Worm (Caenorhabditis elegans) whole organism, late embryonic: ENCODE data around the gene coh-3.

Experiments
- C38D4.7 ChIP-seq: fragments of 200-800 bp; sonication (Bioruptor generic); optimal IDR thresholded peaks from 2 replicates; lab custom pipeline; 2018; ENCODE audit warnings: mild to moderate bottlenecking, missing genetic modification characterization, moderate library complexity, missing compliant biosample characterization
- K09A11.1 ChIP-seq: sonication (generic microtip); optimal IDR thresholded peaks from 2 replicates; lab custom pipeline; 2017; ENCODE audit warnings: antibody characterized with exemption, mild to moderate bottlenecking, missing genetic modification characterization, missing compliant biosample characterization; ENCODE audit not compliant: insufficient read depth
- Y22D7AL.16 ChIP-seq: sonication (generic microtip); optimal IDR thresholded peaks from 2 replicates; lab custom pipeline; 2016; ENCODE audit warnings: missing genetic modification characterization, missing compliant biosample characterization
- ahr-1 ChIP-seq: sonication (generic microtip); optimal IDR thresholded peaks from 2 replicates; lab custom pipeline; 2016; ENCODE audit warnings: missing genetic modification characterization, missing compliant biosample characterization
- ceh-14 ChIP-seq: sonication (generic microtip); optimal IDR thresholded peaks from 2 replicates; lab custom pipeline; 2016; ENCODE audit warnings: missing genotype, missing genetic modification characterization, missing compliant biosample characterization
- ceh-18 ChIP-seq: sonication (generic microtip); optimal IDR thresholded peaks from 2 replicates; lab custom pipeline; 2016; ENCODE audit warnings: missing genetic modification characterization, missing compliant biosample characterization
- ceh-2 ChIP-seq: sonication (generic microtip); optimal IDR thresholded peaks from 2 replicates; lab custom pipeline; 2016; ENCODE audit warnings: missing genotype, missing genetic modification characterization, missing compliant biosample characterization
- ceh-22 ChIP-seq: sonication (generic microtip); optimal IDR thresholded peaks from 2 replicates; lab custom pipeline; 2017; ENCODE audit warnings: missing biosample characterization, missing genetic modification characterization
- ceh-24 ChIP-seq: sonication (generic microtip); optimal IDR thresholded peaks from 2 replicates; lab custom pipeline; 2016; ENCODE audit warnings: mild to moderate bottlenecking, missing genetic modification characterization, missing compliant biosample characterization
- ceh-34 ChIP-seq: sonication (generic microtip); optimal IDR thresholded peaks from 2 replicates; lab custom pipeline; 2016; ENCODE audit warnings: mild to moderate bottlenecking, missing genetic modification characterization, missing compliant biosample characterization
- ceh-6 ChIP-seq: fragments of 200-800 bp; sonication (Bioruptor generic); optimal IDR thresholded peaks from 2 replicates; lab custom pipeline; 2018; ENCODE audit warnings: mild to moderate bottlenecking, missing genetic modification characterization, missing compliant biosample characterization
- che-1 ChIP-seq: sonication (generic microtip); optimal IDR thresholded peaks from 2 replicates; lab custom pipeline; 2016; ENCODE audit warnings: mild to moderate bottlenecking, missing genetic modification characterization, missing compliant biosample characterization
- dve-1 ChIP-seq: sonication (generic microtip); optimal IDR thresholded peaks from 2 replicates; lab custom pipeline; 2017; ENCODE audit warnings: antibody characterized with exemption, mild to moderate bottlenecking, missing genetic modification characterization, missing compliant biosample characterization
- elt-2 ChIP-seq: sonication (generic microtip); optimal IDR thresholded peaks from 2 replicates; lab custom pipeline; 2016; ENCODE audit warnings: missing genetic modification reagents, missing genetic modification characterization, missing compliant biosample characterization
- ets-4 ChIP-seq: sonication (generic microtip); optimal IDR thresholded peaks from 2 replicates; lab custom pipeline; 2016; ENCODE audit warnings: missing genetic modification characterization, missing compliant biosample characterization
- eyg-1 ChIP-seq: sonication (generic microtip); optimal IDR thresholded peaks from 2 replicates; lab custom pipeline; 2016; ENCODE audit warnings: missing genotype, missing genetic modification characterization, missing compliant biosample characterization
- fkh-6 ChIP-seq: sonication (generic microtip); optimal IDR thresholded peaks from 2 replicates; lab custom pipeline; 2016; ENCODE audit warnings: missing genetic modification characterization, missing compliant biosample characterization
- gmeb-2 ChIP-seq: sonication (generic microtip); optimal IDR thresholded peaks from 2 replicates; lab custom pipeline; 2016; ENCODE audit warnings: missing genetic modification characterization, inconsistent platforms, missing compliant biosample characterization
- hlh-15 ChIP-seq: sonication (generic microtip); optimal IDR thresholded peaks from 2 replicates; lab custom pipeline; 2016; ENCODE audit warnings: missing genetic modification characterization, missing compliant biosample characterization
- hlh-30 ChIP-seq: sonication (generic microtip); optimal IDR thresholded peaks from 2 replicates; lab custom pipeline; 2017; ENCODE audit warnings: antibody characterized with exemption, missing genetic modification characterization, missing compliant biosample characterization; ENCODE audit not compliant: insufficient read depth
- hlh-8 ChIP-seq: sonication (generic microtip); optimal IDR thresholded peaks from 2 replicates; lab custom pipeline; 2016; ENCODE audit warnings: missing genotype, missing genetic modification characterization, missing compliant biosample characterization
- lim-6 ChIP-seq: sonication (generic microtip); optimal IDR thresholded peaks from 2 replicates; lab custom pipeline; 2016; ENCODE audit warnings: missing genetic modification characterization, missing compliant biosample characterization
- lin-11 ChIP-seq: fragments of 200-800 bp; sonication (Bioruptor generic); optimal IDR thresholded peaks from 2 replicates; lab custom pipeline; 2018; ENCODE audit warnings: mild to moderate bottlenecking, missing genetic modification characterization, missing compliant biosample characterization
- nfya-1 ChIP-seq: sonication (generic microtip); optimal IDR thresholded peaks from 2 replicates; lab custom pipeline; 2017; ENCODE audit warnings: missing genetic modification characterization, mild to moderate bottlenecking, missing compliant biosample characterization, antibody characterized with exemption, moderate library complexity
- nhr-11 ChIP-seq: fragments of 150-350 bp; optimal IDR thresholded peaks from 2 replicates; lab custom pipeline; 2014; ENCODE audit warnings: missing biosample characterization, missing genetic modification characterization
- npax-4 ChIP-seq: sonication (generic microtip); optimal IDR thresholded peaks from 2 replicates; lab custom pipeline; 2016; ENCODE audit warnings: missing genetic modification characterization, missing compliant biosample characterization
- pag-3 ChIP-seq: sonication (generic microtip); optimal IDR thresholded peaks from 2 replicates; lab custom pipeline; 2016; ENCODE audit warnings: missing compliant biosample characterization, missing genetic modification characterization, borderline replicate concordance
- pat-9 ChIP-seq: fragments of 200-800 bp; sonication (Bioruptor generic); optimal IDR thresholded peaks from 2 replicates; lab custom pipeline; 2018; ENCODE audit warnings: mild to moderate bottlenecking, missing genetic modification characterization, moderate library complexity, missing compliant biosample characterization
- pha-4 ChIP-seq: fragments of 150-350 bp; optimal IDR thresholded peaks from 2 replicates; lab custom pipeline; 2018; ENCODE audit warnings: missing biosample characterization, missing genetic modification reagents, missing genetic modification characterization
- pqm-1 ChIP-seq: sonication (generic microtip); optimal IDR thresholded peaks from 2 replicates; lab custom pipeline; 2016; ENCODE audit warnings: missing genetic modification characterization, missing compliant biosample characterization
- pros-1 ChIP-seq: fragments of 150-350 bp; optimal IDR thresholded peaks from 2 replicates; lab custom pipeline; 2014; ENCODE audit warnings: missing biosample characterization, missing genetic modification reagents, missing genetic modification characterization
- ref-2 ChIP-seq: sonication (generic microtip); optimal IDR thresholded peaks from 2 replicates; lab custom pipeline; 2016; ENCODE audit warnings: missing genetic modification characterization, missing compliant biosample characterization
- sox-4 ChIP-seq: sonication (generic microtip); optimal IDR thresholded peaks from 2 replicates; lab custom pipeline; 2017; ENCODE audit warnings: mild to moderate bottlenecking, missing genetic modification characterization, inconsistent platforms, missing compliant biosample characterization
- ttx-3 ChIP-seq: sonication (generic microtip); optimal IDR thresholded peaks from 2 replicates; lab custom pipeline; 2016; ENCODE audit warnings: missing genetic modification reagents, missing genetic modification characterization, missing compliant biosample characterization
- unc-86 ChIP-seq: sonication (generic microtip); optimal IDR thresholded peaks from 2 replicates; lab custom pipeline; 2016; ENCODE audit warnings: missing genetic modification characterization, missing compliant biosample characterization
- zip-5 ChIP-seq: sonication (generic microtip); optimal IDR thresholded peaks from 2 replicates; lab custom pipeline; 2016; ENCODE audit warnings: missing genetic modification characterization, missing compliant biosample characterization

coh-3 gene

DNA sequence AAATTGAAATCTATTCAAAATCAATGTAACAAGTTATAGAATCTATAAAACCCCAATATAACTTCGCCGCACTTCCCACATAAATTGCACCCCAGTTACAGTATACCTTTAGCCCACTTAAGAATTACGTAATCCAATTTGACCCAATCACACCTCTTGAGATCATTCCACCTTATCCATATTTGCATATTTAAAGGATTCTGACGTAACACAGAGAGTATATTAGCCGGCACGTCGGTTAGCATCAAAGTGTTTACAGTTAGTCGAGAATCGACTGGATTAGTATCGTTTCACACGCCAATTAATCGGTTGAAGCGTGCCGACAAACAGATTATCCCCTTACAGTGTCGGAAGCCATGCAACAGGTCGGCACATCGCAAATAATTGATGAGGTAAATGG, 23.6 kb upstream of the coh-3 start (continued):
- TF ChIP-seq ceh-24 (tag; lab: Kevin White, UChicago) (no peak), C38D4.7 (GFP tag; lab: Kevin White, UChicago) (no peak)

DNA sequence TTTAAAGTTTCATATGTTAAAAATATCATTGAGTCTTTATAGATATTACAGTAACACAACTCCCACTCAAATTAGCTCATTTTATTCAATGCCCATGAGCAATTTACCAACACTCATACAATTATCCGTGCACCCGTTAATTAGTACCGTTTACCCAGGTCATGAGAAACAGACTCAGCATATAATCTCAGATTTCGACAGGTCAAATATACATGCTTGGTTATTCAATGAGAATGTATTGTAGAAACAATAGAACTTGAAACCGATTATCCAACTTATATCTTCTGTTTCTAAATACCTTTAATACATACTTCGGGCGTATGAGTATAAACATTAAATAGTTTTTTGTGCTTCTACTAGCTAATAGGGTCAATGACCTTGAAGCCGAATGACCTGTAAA, 21.0 kb upstream of the coh-3 start:
- TF ChIP-seq ceh-34 (tag; lab: Kevin White, UChicago), result no peak

DNA sequence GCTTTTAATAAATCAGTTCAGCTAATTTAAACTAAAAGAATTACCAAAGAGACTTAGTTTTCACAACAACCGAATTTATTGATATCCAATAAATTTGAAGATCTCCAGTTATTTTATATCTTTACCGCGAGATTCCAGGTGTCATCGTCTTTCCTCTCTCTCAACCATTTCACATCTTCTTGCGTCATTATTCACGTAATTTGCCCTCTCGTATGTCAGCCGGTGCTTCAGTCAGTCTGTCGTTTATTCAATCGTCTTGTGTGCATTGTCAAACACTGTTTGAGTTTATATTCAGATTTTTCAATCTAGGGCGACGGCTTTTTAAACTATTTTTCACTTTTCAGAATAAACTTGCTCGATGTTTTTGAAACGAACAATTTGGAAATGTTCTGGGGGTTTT, 19.9 kb upstream of the coh-3 start:
- TF ChIP-seq pha-4 (tag; lab: Kevin White, UChicago) (no peak), ceh-2 (tag; lab: Kevin White, UChicago) (no peak), ceh-18 (tag; lab: Kevin White, UChicago) (no peak), che-1 (tag; lab: Kevin White, UChicago) (no peak), ceh-6 (no peak)

ce11 chrV:14438099-14438739, 19.0 kb upstream of the coh-3 start:
- TF ChIP-seq ceh-34 (tag; lab: Kevin White, UChicago) (no peak), ttx-3 (tag; lab: Kevin White, UChicago) (no peak), pag-3 (no peak), Y22D7AL.16 (tag; lab: Kevin White, UChicago) (no peak), ahr-1 (tag; lab: Kevin White, UChicago) (no peak), eyg-1 (tag; lab: Kevin White, UChicago) (no peak), zip-5 (tag; lab: Kevin White, UChicago) (no peak), ceh-14 (tag; lab: Kevin White, UChicago) (no peak), nhr-11 (no peak), ets-4 (tag; lab: Kevin White, UChicago) (no peak), elt-2 (no peak), lin-11 (tag; lab: Kevin White, UChicago) (no peak), hlh-15 (tag; lab: Kevin White, UChicago) (no peak), dve-1 (tag; lab: Kevin White, UChicago) (no peak), fkh-6 (tag; lab: Kevin White, UChicago) (no peak), unc-86 (no peak)

DNA sequence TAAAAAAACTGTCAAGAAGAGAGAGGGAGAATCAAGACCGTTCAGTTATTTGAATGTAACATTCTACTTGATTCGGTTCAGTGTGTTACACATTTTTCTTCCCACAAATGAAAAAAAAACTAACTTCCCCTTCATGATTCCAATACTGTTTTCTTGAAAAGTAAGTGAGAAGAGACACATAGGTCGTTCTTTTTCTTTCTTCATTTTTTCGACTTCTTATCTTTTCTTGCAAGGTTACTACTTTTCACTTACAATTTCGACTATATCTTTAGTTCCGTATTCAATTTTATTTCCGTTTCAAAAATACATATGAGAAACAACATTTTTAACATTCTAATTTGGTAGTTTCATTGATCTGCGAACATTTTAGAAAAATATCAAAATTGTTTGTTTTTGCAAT, 18.0 kb upstream of the coh-3 start:
- TF ChIP-seq npax-4 (tag; lab: Kevin White, UChicago), result no peak
- no peak for TF ChIP-seq pat-9
- TF ChIP-seq hlh-30, result no peak
- no peak for TF ChIP-seq pha-4 (tag; lab: Kevin White, UChicago)
- no peak for TF ChIP-seq che-1 (tag; lab: Kevin White, UChicago)
- TF ChIP-seq K09A11.1 (tag; lab: Kevin White, UChicago), result no peak
- TF ChIP-seq nfya-1 (tag; lab: Kevin White, UChicago), result no peak
- no peak for TF ChIP-seq zip-5 (tag; lab: Kevin White, UChicago)
- TF ChIP-seq pros-1, result no peak
- TF ChIP-seq hlh-8 (tag; lab: Kevin White, UChicago), result no peak
- TF ChIP-seq ceh-34 (tag; lab: Kevin White, UChicago), result no peak
- TF ChIP-seq sox-4, result no peak
- no peak for TF ChIP-seq gmeb-2 (tag; lab: Kevin White, UChicago)
- no peak for TF ChIP-seq ref-2 (tag; lab: Kevin White, UChicago)
- no peak for TF ChIP-seq ceh-22 (tag; lab: Kevin White, UChicago)
- no peak for TF ChIP-seq pqm-1
- TF ChIP-seq lim-6 (tag; lab: Kevin White, UChicago), result no peak
